Fruit fly (Drosophila melanogaster) whole organism, prepupa: ENCODE results near the gene Ir68b.

Experiments
- CG10631 ChIP-seq: fragments of 200-800 bp; sonication (Bioruptor generic); optimal IDR thresholded peaks from 2 replicates; lab custom pipeline; 2016; ENCODE audit warnings: missing biosample characterization, missing genetic modification characterization
- CG10669 ChIP-seq: fragments of 200-800 bp; sonication (Bioruptor generic); optimal IDR thresholded peaks from 3 replicates; lab custom pipeline; 2018; ENCODE audit warnings: missing biosample characterization, mild to moderate bottlenecking, missing genetic modification characterization, moderate library complexity
- CG11294 ChIP-seq: fragments of 200-800 bp; sonication (Bioruptor generic); IDR thresholded peaks from 2 replicates; pipeline ENCODE4 v1.3.6; 2022; ENCODE audit warnings: missing biosample characterization, missing genetic modification characterization
- CG11762 ChIP-seq: fragments of 200-800 bp; sonication (Bioruptor generic); optimal IDR thresholded peaks from 3 replicates; lab custom pipeline; 2016; ENCODE audit warnings: missing biosample characterization, missing genetic modification characterization; ENCODE audit not compliant: insufficient read depth
- CG11902 ChIP-seq: fragments of 200-800 bp; sonication (Bioruptor generic); optimal IDR thresholded peaks from 3 replicates; lab custom pipeline; 2016; ENCODE audit warnings: missing biosample characterization, missing genetic modification characterization
- CG15336 ChIP-seq: fragments of 200-800 bp; sonication (Bioruptor generic); IDR thresholded peaks from 2 replicates; pipeline ENCODE4 v1.3.6; 2022; ENCODE audit warnings: missing biosample characterization, missing genetic modification characterization
- CG1621 ChIP-seq: fragments of 200-800 bp; sonication (Bioruptor generic); optimal IDR thresholded peaks from 3 replicates; lab custom pipeline; 2018; ENCODE audit warnings: missing biosample characterization, mild to moderate bottlenecking, missing genetic modification characterization
- CG16779 ChIP-seq: fragments of 200-800 bp; sonication (Bioruptor generic); optimal IDR thresholded peaks from 3 replicates; lab custom pipeline; 2017; ENCODE audit warnings: missing biosample characterization, mild to moderate bottlenecking, missing genetic modification characterization
- CG3032 ChIP-seq: fragments of 200-800 bp; optimal IDR thresholded peaks from 2 replicates; lab custom pipeline; 2019; ENCODE audit warnings: missing biosample characterization, mild to moderate bottlenecking, missing genetic modification characterization, moderate library complexity
- CG31627 ChIP-seq: fragments of 200-800 bp; sonication (Bioruptor generic); optimal IDR thresholded peaks from 3 replicates; lab custom pipeline; 2016; ENCODE audit warnings: missing biosample characterization, missing genetic modification characterization
- CG34406 ChIP-seq: fragments of 200-800 bp; sonication (Bioruptor generic); optimal IDR thresholded peaks from 3 replicates; lab custom pipeline; 2016; ENCODE audit warnings: missing biosample characterization, missing genetic modification characterization
- CG3919 ChIP-seq: fragments of 200-800 bp; sonication (Bioruptor generic); optimal IDR thresholded peaks from 3 replicates; lab custom pipeline; 2016; ENCODE audit warnings: missing biosample characterization, missing genetic modification characterization
- CG4318 ChIP-seq: fragments of 200-800 bp; sonication (Bioruptor generic); optimal IDR thresholded peaks from 3 replicates; lab custom pipeline; 2017; ENCODE audit warnings: missing biosample characterization, mild to moderate bottlenecking, missing genetic modification characterization
- CG6163 ChIP-seq: fragments of 200-800 bp; sonication (Bioruptor generic); IDR thresholded peaks from 3 replicates; pipeline ENCODE4 v1.3.6; 2022; ENCODE audit warnings: missing biosample characterization, missing genetic modification characterization
- CG6276 ChIP-seq: fragments of 200-800 bp; sonication (Bioruptor generic); optimal IDR thresholded peaks from 2 replicates; lab custom pipeline; 2017; ENCODE audit warnings: missing biosample characterization, mild to moderate bottlenecking, missing genetic modification characterization
- CG6808 ChIP-seq: fragments of 200-800 bp; sonication (Bioruptor generic); optimal IDR thresholded peaks from 3 replicates; lab custom pipeline; 2017; ENCODE audit warnings: missing biosample characterization, missing genetic modification characterization, mild to moderate bottlenecking, moderate library complexity, missing genetic modification reagents
- CG8119 ChIP-seq: fragments of 200-800 bp; sonication (Bioruptor generic); IDR thresholded peaks from 3 replicates; pipeline ENCODE4 v1.3.6; 2022; ENCODE audit warnings: missing biosample characterization, missing genetic modification characterization
- CG8632 ChIP-seq: fragments of 200-800 bp; sonication (Bioruptor generic); optimal IDR thresholded peaks from 3 replicates; lab custom pipeline; 2016; ENCODE audit warnings: missing biosample characterization, missing genetic modification characterization
- CG9139 ChIP-seq: fragments of 200-800 bp; sonication (Bioruptor generic); optimal IDR thresholded peaks from 3 replicates; lab custom pipeline; 2017; ENCODE audit warnings: missing biosample characterization, mild to moderate bottlenecking, missing genetic modification characterization
- Eip93F ChIP-seq: fragments of 200-800 bp; sonication (Bioruptor generic); optimal IDR thresholded peaks from 2 replicates; lab custom pipeline; 2016; ENCODE audit warnings: missing biosample characterization, mild to moderate bottlenecking, missing genetic modification characterization
- Ets21C ChIP-seq: fragments of 200-800 bp; sonication (Bioruptor generic); optimal IDR thresholded peaks from 3 replicates; lab custom pipeline; 2016; ENCODE audit warnings: missing biosample characterization, missing genetic modification characterization
- Ets96B ChIP-seq: fragments of 200-800 bp; optimal IDR thresholded peaks from 2 replicates; lab custom pipeline; 2019; ENCODE audit warnings: missing biosample characterization, mild to moderate bottlenecking, missing genetic modification characterization, moderate library complexity
- Gug ChIP-seq: fragments of 200-800 bp; sonication (Bioruptor generic); IDR thresholded peaks from 2 replicates; pipeline ENCODE4 v1.3.6; 2022; ENCODE audit warnings: missing biosample characterization, missing genetic modification characterization
- Hr4 ChIP-seq: fragments of 200-800 bp; sonication (Bioruptor generic); optimal IDR thresholded peaks from 3 replicates; lab custom pipeline; 2016; ENCODE audit warnings: missing biosample characterization, missing genetic modification characterization
- Lpt ChIP-seq: fragments of 200-800 bp; sonication (Bioruptor generic); optimal IDR thresholded peaks from 3 replicates; lab custom pipeline; 2016; ENCODE audit warnings: missing biosample characterization, missing genetic modification characterization
- Met ChIP-seq: fragments of 200-800 bp; sonication (Bioruptor generic); optimal IDR thresholded peaks from 3 replicates; lab custom pipeline; 2016; ENCODE audit warnings: missing biosample characterization, missing genetic modification characterization
- OdsH ChIP-seq: fragments of 200-800 bp; sonication (Bioruptor generic); optimal IDR thresholded peaks from 3 replicates; lab custom pipeline; 2016; ENCODE audit warnings: missing biosample characterization, missing genetic modification characterization
- Sox102F ChIP-seq: fragments of 200-800 bp; sonication (Bioruptor generic); optimal IDR thresholded peaks from 2 replicates; lab custom pipeline; 2016; ENCODE audit warnings: missing biosample characterization, mild to moderate bottlenecking, missing genetic modification characterization
- Sox14 ChIP-seq: fragments of 200-800 bp; sonication (Bioruptor generic); optimal IDR thresholded peaks from 3 replicates; lab custom pipeline; 2016; ENCODE audit warnings: missing biosample characterization, missing genetic modification characterization
- Sox15 ChIP-seq: fragments of 200-800 bp; sonication (Bioruptor generic); optimal IDR thresholded peaks from 3 replicates; lab custom pipeline; 2016; ENCODE audit warnings: missing biosample characterization, missing genetic modification characterization
- achi ChIP-seq: fragments of 200-800 bp; sonication (Bioruptor generic); optimal IDR thresholded peaks from 3 replicates; lab custom pipeline; 2016; ENCODE audit warnings: missing biosample characterization, missing genetic modification characterization
- acj6 ChIP-seq: fragments of 200-800 bp; sonication (Bioruptor generic); optimal IDR thresholded peaks from 3 replicates; lab custom pipeline; 2016; ENCODE audit warnings: missing biosample characterization, missing genetic modification characterization
- cyc ChIP-seq: fragments of 200-800 bp; sonication (Bioruptor generic); optimal IDR thresholded peaks from 3 replicates; lab custom pipeline; 2016; ENCODE audit warnings: missing biosample characterization, missing genetic modification characterization
- dac ChIP-seq: fragments of 200-800 bp; sonication (Bioruptor generic); optimal IDR thresholded peaks from 2 replicates; lab custom pipeline; 2017; ENCODE audit warnings: missing biosample characterization, mild to moderate bottlenecking, missing genetic modification characterization
- dsx ChIP-seq: fragments of 200-800 bp; optimal IDR thresholded peaks from 3 replicates; lab custom pipeline; 2019; ENCODE audit warnings: missing biosample characterization, mild to moderate bottlenecking, missing genetic modification characterization, moderate library complexity; ENCODE audit not compliant: poor library complexity, severe bottlenecking
- eg ChIP-seq: fragments of 200-800 bp; sonication (Bioruptor generic); IDR thresholded peaks from 3 replicates; pipeline ENCODE4 v1.3.6; 2022; ENCODE audit warnings: missing biosample characterization, missing genetic modification characterization
- esn ChIP-seq: fragments of 200-800 bp; sonication (Bioruptor generic); optimal IDR thresholded peaks from 2 replicates; lab custom pipeline; 2016; ENCODE audit warnings: missing biosample characterization, mild to moderate bottlenecking, missing genetic modification characterization, moderate library complexity
- fd59A ChIP-seq: fragments of 200-800 bp; sonication (Bioruptor generic); optimal IDR thresholded peaks from 2 replicates; lab custom pipeline; 2017; ENCODE audit warnings: missing biosample characterization, mild to moderate bottlenecking, missing genetic modification characterization, missing genetic modification reagents
- fkh ChIP-seq: fragments of 200-800 bp; sonication (Bioruptor generic); optimal IDR thresholded peaks from 3 replicates; lab custom pipeline; 2017; ENCODE audit warnings: missing biosample characterization, mild to moderate bottlenecking, missing genetic modification characterization, moderate library complexity
- lz ChIP-seq: fragments of 200-800 bp; sonication (Bioruptor generic); optimal IDR thresholded peaks from 3 replicates; lab custom pipeline; 2016; ENCODE audit warnings: missing biosample characterization, missing genetic modification characterization
- net ChIP-seq: fragments of 200-800 bp; sonication (Bioruptor generic); optimal IDR thresholded peaks from 3 replicates; lab custom pipeline; 2016; ENCODE audit warnings: missing biosample characterization, missing genetic modification characterization
- salr ChIP-seq, 2 experiments: fragments of 200-800 bp; sonication (Bioruptor generic); optimal IDR thresholded peaks; 3 replicates each; lab custom pipeline; 2016 to 2018; ENCODE audit warnings: missing biosample characterization in 2 of 2, missing genetic modification characterization in 2 of 2, mild to moderate bottlenecking in 1 of 2
- ss ChIP-seq, 2 experiments: fragments of 200-800 bp; sonication (Bioruptor generic); optimal IDR thresholded peaks; 2 replicates in 1 of 2; 3 replicates in 1 of 2; lab custom pipeline; 2017 to 2018; ENCODE audit warnings: mild to moderate bottlenecking in 2 of 2, missing biosample characterization in 2 of 2, missing genetic modification characterization in 2 of 2, moderate library complexity in 1 of 2
- svp ChIP-seq: fragments of 200-800 bp; sonication (Bioruptor generic); peaks from one replicate; lab custom pipeline; 2016; ENCODE audit warnings: missing biosample characterization, missing genetic modification characterization
- topi ChIP-seq: fragments of 200-800 bp; sonication (Bioruptor generic); optimal IDR thresholded peaks from 3 replicates; lab custom pipeline; 2016; ENCODE audit warnings: missing biosample characterization, missing genetic modification characterization
- vri ChIP-seq: fragments of 200-800 bp; sonication (Bioruptor generic); optimal IDR thresholded peaks from 3 replicates; lab custom pipeline; 2016; ENCODE audit warnings: missing biosample characterization, mild to moderate bottlenecking, missing genetic modification characterization

Ir68b gene

DNA sequence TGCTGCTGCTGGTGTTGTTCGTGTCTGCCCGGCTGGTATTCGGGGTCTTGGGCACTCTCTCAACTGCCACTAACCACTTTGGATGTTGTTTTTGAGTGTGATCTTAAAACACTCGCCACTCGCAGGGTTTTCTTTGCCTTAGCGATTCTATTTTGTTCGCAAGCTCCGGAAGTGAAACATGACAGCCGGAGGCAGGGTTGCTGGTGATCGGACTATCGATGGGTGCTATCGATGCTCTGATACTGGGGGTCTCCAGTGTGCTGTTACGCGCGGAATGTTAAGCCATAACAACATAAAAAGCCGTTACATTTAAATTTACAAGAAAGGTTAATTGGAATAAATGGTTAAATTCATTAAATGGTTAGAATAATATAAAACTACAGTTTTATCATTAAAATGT lies 2.2 kb downstream of the Ir68b start, which contains the start of gene yps (continued):
- peak; percentile 91 for TF ChIP-seq vri (GFP tag; lab: Kevin White, UChicago)
- TF ChIP-seq dsx (GFP tag; lab: Kevin White, UChicago) = peak; percentile 54
- peak in 1 of 2 experiments; percentile 90 for TF ChIP-seq salr (GFP tag; optimal IDR thresholded peaks at IDR 0.05; lab: Kevin White, UChicago)
- peak; percentile 26; the same call in 1 of the 3 replicates for TF ChIP-seq CG8119 (GFP tag; lab: Robert Waterston, UW)
- peak; percentile 75 to 91 for TF ChIP-seq ss (GFP tag; optimal IDR thresholded peaks at IDR 0.05; lab: Kevin White, UChicago)
- TF ChIP-seq CG34406 (GFP tag; lab: Kevin White, UChicago) = peak; percentile 86
- peak; percentile 94 for TF ChIP-seq esn (GFP tag; lab: Kevin White, UChicago)
- peak; percentile 94 for TF ChIP-seq CG3919 (GFP tag; lab: Kevin White, UChicago)
- peak; percentile 78 for TF ChIP-seq OdsH (GFP tag; lab: Kevin White, UChicago)
- peak; percentile 76 for TF ChIP-seq CG8632 (GFP tag; lab: Kevin White, UChicago)
- peak; percentile 46 for TF ChIP-seq CG15336 (GFP tag; lab: Robert Waterston, UW)
- peak; percentile 90 for TF ChIP-seq Sox102F (GFP tag; lab: Kevin White, UChicago)
- peak; percentile 4 for TF ChIP-seq Lpt (GFP tag; lab: Kevin White, UChicago)
- TF ChIP-seq CG10631 (GFP tag; lab: Kevin White, UChicago) = peak; percentile 54
- TF ChIP-seq fd59A (GFP tag; lab: Kevin White, UChicago) = no peak
- TF ChIP-seq Ets21C = peak; percentile 61
- TF ChIP-seq Gug = no peak
- peak; percentile 74 for TF ChIP-seq dac (GFP tag; lab: Kevin White, UChicago)
- peak; percentile 89 for TF ChIP-seq CG1621 (tag; lab: Kevin White, UChicago)
- peak; percentile 88 for TF ChIP-seq cyc

dm6 chr3L:12124138-12124583 lies 3.0 kb downstream of the Ir68b start:
- TF ChIP-seq CG10669 (GFP tag; lab: Kevin White, UChicago) = no peak
- TF ChIP-seq CG11762 (GFP tag; lab: Kevin White, UChicago) = no peak
- TF ChIP-seq Ets21C = no peak
- TF ChIP-seq CG3032 (tag; lab: Kevin White, UChicago) = no peak
- peak; percentile 54 for TF ChIP-seq CG16779 (tag; lab: Kevin White, UChicago)
- no peak for TF ChIP-seq CG11294
- TF ChIP-seq fkh (GFP tag; lab: Kevin White, UChicago) = peak; percentile 95
- TF ChIP-seq Eip93F (GFP tag; lab: Kevin White, UChicago) = peak; percentile 38
- no peak for TF ChIP-seq dac (GFP tag; lab: Kevin White, UChicago)
- TF ChIP-seq Sox14 (GFP tag; lab: Kevin White, UChicago) = peak; percentile 51
- TF ChIP-seq cyc = no peak
- TF ChIP-seq Lpt (GFP tag; lab: Kevin White, UChicago) = no peak
- TF ChIP-seq CG6808 = peak; percentile 48
- no peak for TF ChIP-seq Ets96B (tag; lab: Kevin White, UChicago)
- peak; percentile 60 for TF ChIP-seq svp (GFP tag; lab: Kevin White, UChicago)
- no peak for TF ChIP-seq CG31627 (GFP tag; lab: Kevin White, UChicago)
- TF ChIP-seq CG4318 (GFP tag; lab: Kevin White, UChicago) = no peak
- no peak for TF ChIP-seq eg (GFP tag; lab: Robert Waterston, UW)
- TF ChIP-seq Met (GFP tag; lab: Kevin White, UChicago) = no peak
- TF ChIP-seq vri (GFP tag; lab: Kevin White, UChicago) = peak; percentile 3
- TF ChIP-seq CG34406 (GFP tag; lab: Kevin White, UChicago) = peak; percentile 20
- no peak for TF ChIP-seq Sox15
- no peak for TF ChIP-seq OdsH (GFP tag; lab: Kevin White, UChicago)
- peak; percentile 54; the same call in 1 of the 2 replicates for TF ChIP-seq CG15336 (GFP tag; lab: Robert Waterston, UW)
- TF ChIP-seq CG6163 (GFP tag; lab: Robert Waterston, UW) = peak; percentile 53; the same call in 2 of the 3 replicates
- TF ChIP-seq CG9139 (GFP tag; lab: Kevin White, UChicago) = no peak
- TF ChIP-seq CG11902 (GFP tag; lab: Kevin White, UChicago) = no peak
- TF ChIP-seq dsx (GFP tag; lab: Kevin White, UChicago) = peak; percentile 37
- no peak for TF ChIP-seq acj6 (GFP tag; lab: Kevin White, UChicago)
- TF ChIP-seq CG6276 (GFP tag; lab: Kevin White, UChicago) = no peak
- no peak for TF ChIP-seq lz
- no peak for TF ChIP-seq esn (GFP tag; lab: Kevin White, UChicago)
- no peak for TF ChIP-seq Hr4 (GFP tag; lab: Kevin White, UChicago)
- 0 out of 3 replicates have a peak, but pooled peaks have one; percentile 43 for TF ChIP-seq CG8119 (GFP tag; lab: Robert Waterston, UW)
- TF ChIP-seq achi (GFP tag; lab: Kevin White, UChicago) = no peak
- TF ChIP-seq salr (GFP tag; optimal IDR thresholded peaks at IDR 0.05; lab: Kevin White, UChicago) = no peak
- TF ChIP-seq fd59A (GFP tag; lab: Kevin White, UChicago) = no peak
- no peak for TF ChIP-seq net (GFP tag; lab: Kevin White, UChicago)
- TF ChIP-seq topi (GFP tag; lab: Kevin White, UChicago) = no peak
- TF ChIP-seq Sox102F (GFP tag; lab: Kevin White, UChicago) = no peak
- TF ChIP-seq CG10631 (GFP tag; lab: Kevin White, UChicago) = no peak
